Fruit fly (Drosophila melanogaster): Measurements from ENCODE around the gene CG43219.

Gene CG43219

DNA sequence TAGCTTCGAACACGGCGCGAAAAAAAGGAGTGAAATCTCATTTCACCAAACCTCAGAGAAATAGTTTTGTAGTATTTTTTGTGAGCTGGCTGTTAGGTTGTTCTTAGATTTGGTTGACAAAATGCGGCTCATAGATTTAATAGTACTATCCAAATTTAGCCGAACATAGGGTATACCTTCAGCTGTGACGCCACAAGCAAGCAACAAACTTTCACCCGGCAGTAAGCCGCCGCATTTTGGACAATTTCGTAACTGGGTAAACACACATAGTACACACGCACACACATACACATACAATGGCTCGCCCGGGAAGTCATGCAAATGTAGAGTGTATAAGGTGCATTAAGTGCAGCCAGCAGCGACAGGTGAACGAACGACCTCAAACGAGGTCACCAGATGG lies 39.1 kb downstream of the CG43219 start (continued):
- TF ChIP-seq Pdp1 (GFP tag; optimal IDR thresholded peaks at IDR 0.05) (peak in 1 of 2 experiments; percentile 38), CG8290 (GFP tag; optimal IDR thresholded peaks at IDR 0.05) (no peak), CG8290 (tag; optimal IDR thresholded peaks at IDR 0.05) (no peak), Hr78 (GFP tag; optimal IDR thresholded peaks at IDR 0.05) (peak in 1 of 2 experiments; percentile 71), CG10147 (GFP tag; optimal IDR thresholded peaks at IDR 0.05) (no peak)

dm6 chr3L:21261403-21262164 lies 41.4 kb downstream of the CG43219 start:
- TF ChIP-seq cwo (GFP tag; optimal IDR thresholded peaks at IDR 0.05) (no peak), CG2120 (GFP tag; optimal IDR thresholded peaks at IDR 0.05) (no peak), fd102C (GFP tag; optimal IDR thresholded peaks at IDR 0.05) (no peak), ewg (GFP tag; optimal IDR thresholded peaks at IDR 0.05) (no peak), sima (GFP tag; optimal IDR thresholded peaks at IDR 0.05) (no peak), Scr (GFP tag; IDR thresholded peaks at IDR 0.05; ENCODE audit: partially characterized antibody) (no peak), crc (GFP tag; optimal IDR thresholded peaks at IDR 0.05) (no peak), onecut (GFP tag; IDR thresholded peaks at IDR 0.05) (no peak), CG16815 (GFP tag; optimal IDR thresholded peaks at IDR 0.05) (no peak), Sin3A (optimal IDR thresholded peaks at IDR 0.05) (no peak), CG9437 (GFP tag; optimal IDR thresholded peaks at IDR 0.05) (no peak), HLH3B (GFP tag; IDR thresholded peaks at IDR 0.05) (no peak), CG9727 (GFP tag; optimal IDR thresholded peaks at IDR 0.05) (no peak), chn (GFP tag; optimal IDR thresholded peaks at IDR 0.05) (no peak), ranshi (GFP tag; IDR thresholded peaks at IDR 0.05) (0 out of 2 replicates have a peak, but pooled peaks have one; percentile 23), CG17385 (GFP tag; optimal IDR thresholded peaks at IDR 0.05) (no peak), CG4328 (GFP tag; optimal IDR thresholded peaks at IDR 0.05) (no peak), CG12942 (GFP tag; optimal IDR thresholded peaks at IDR 0.05) (no peak), CG17568 (GFP tag; optimal IDR thresholded peaks at IDR 0.05) (no peak), gsb-n (tag; optimal IDR thresholded peaks at IDR 0.05) (no peak), pan (optimal IDR thresholded peaks at IDR 0.05) (no peak), pan (GFP tag; optimal IDR thresholded peaks at IDR 0.05 in 1 of 2, IDR thresholded peaks at IDR 0.05 in 1 of 2) (no peak), CG2875 (GFP tag; optimal IDR thresholded peaks at IDR 0.05) (no peak), Sry-δ (GFP tag; optimal IDR thresholded peaks at IDR 0.05) (no peak), chif (GFP tag; optimal IDR thresholded peaks at IDR 0.05) (no peak), p53 (GFP tag; optimal IDR thresholded peaks at IDR 0.05) (no peak), CG13894 (tag; optimal IDR thresholded peaks at IDR 0.05) (no peak), pho (GFP tag; optimal IDR thresholded peaks at IDR 0.05) (no peak), E2f1 (GFP tag; IDR thresholded peaks at IDR 0.05) (no peak), Mrtf (GFP tag; IDR thresholded peaks at IDR 0.05) (no peak), fd64A (GFP tag; optimal IDR thresholded peaks at IDR 0.05) (no peak), CG14710 (tag; optimal IDR thresholded peaks at IDR 0.05) (no peak), gce (GFP tag; IDR thresholded peaks at IDR 0.05) (no peak), CG30403 (GFP tag; optimal IDR thresholded peaks at IDR 0.05) (no peak), CG4707 (GFP tag; optimal IDR thresholded peaks at IDR 0.05) (no peak), CG10366 (GFP tag; IDR thresholded peaks at IDR 0.05) (no peak), MTF-1 (GFP tag; optimal IDR thresholded peaks at IDR 0.05; ENCODE audit: borderline replicate concordance) (no peak), CG13775 (GFP tag; optimal IDR thresholded peaks at IDR 0.05) (no peak), pnt (GFP tag; optimal IDR thresholded peaks at IDR 0.05) (no peak), az2 (GFP tag; optimal IDR thresholded peaks at IDR 0.05) (no peak), Bdp1 (GFP tag; optimal IDR thresholded peaks at IDR 0.05) (no peak), H2.0 (GFP tag; IDR thresholded peaks at IDR 0.05) (no peak), nerfin-2 (GFP tag; IDR thresholded peaks at IDR 0.05; ENCODE audit: partially characterized antibody) (no peak), CG11723 (GFP tag; optimal IDR thresholded peaks at IDR 0.05) (no peak)

Measured in whole organism, embryonic.